Worm (Caenorhabditis elegans): ENCODE results near the gene rfk-1.

ce11 chrIV:10382894-10383293, 26.4 kb downstream of the rfk-1 start:
- TF ChIP-seq him-1 (tag; optimal IDR thresholded peaks at IDR 0.05) (no peak), dao-5 (tag; optimal IDR thresholded peaks at IDR 0.05) (no peak), W03F9.2 (tag; optimal IDR thresholded peaks at IDR 0.05) (no peak)

Measured in whole organism, L4/young adult.